Fruit fly (Drosophila melanogaster) ovary, adult (tissue): ENCODE measurements around the gene Cpr12A.
A peak's percentile ranks its signal among the peaks of the same experiment; 100 is the strongest.

Experiments used
- CG17801 ChIP-seq: fragments of 200-800 bp; optimal IDR thresholded peaks from 2 replicates; lab custom pipeline; 2019; ENCODE audit warnings: missing biosample characterization, mild to moderate bottlenecking, missing genetic modification characterization, moderate library complexity; ENCODE audit not compliant: partially characterized antibody

The Cpr12A gene

dm6 chrX:13543343-13543742, at the start of gene Cpr12A:
Gene Cpr12A, plus strand, starts transcription at chrX:13543643.
- TF ChIP-seq CG17801 (GFP tag; lab: Kevin White, UChicago), result no peak

dm6 chrX:13527706-13528105, 15.7 kb upstream of the Cpr12A start, which contains the start of gene CG15754:
Gene CG15754, plus strand, starts transcription at chrX:13528006.
- TF ChIP-seq CG17801 (GFP tag; lab: Kevin White, UChicago), result no peak

dm6 chrX:13529673-13530072, 13.8 kb upstream of the Cpr12A start:
- no peak for TF ChIP-seq CG17801 (GFP tag; lab: Kevin White, UChicago)

- no peak for TF ChIP-seq CG17801 (GFP tag; lab: Kevin White, UChicago)
Observed at dm6 chrX:13530199-13530788, 13.1 kb upstream of the Cpr12A start, which contains the start of gene CG44428. Gene CG44428, minus strand, starts transcription at chrX:13530249.

dm6 chrX:13534100-13534499, 9.3 kb upstream of the Cpr12A start, which contains the start of gene CG15756:
Gene CG15756, plus strand, starts transcription at chrX:13534400.
- TF ChIP-seq CG17801 (GFP tag; lab: Kevin White, UChicago), result no peak

- TF ChIP-seq CG17801 (GFP tag; lab: Kevin White, UChicago), result no peak
Observed at dm6 chrX:13536776-13537175, 6.7 kb upstream of the Cpr12A start.

- TF ChIP-seq CG17801 (GFP tag; lab: Kevin White, UChicago), result no peak
Observed at dm6 chrX:13539448-13539847, 4.0 kb upstream of the Cpr12A start.

dm6 chrX:13540920-13541605, 2.4 kb upstream of the Cpr12A start:
- no peak for TF ChIP-seq CG17801 (GFP tag; lab: Kevin White, UChicago)

- no peak for TF ChIP-seq CG17801 (GFP tag; lab: Kevin White, UChicago)
Observed at dm6 chrX:13542084-13542483, 1.4 kb upstream of the Cpr12A start.

dm6 chrX:13555700-13556099, 12.3 kb downstream of the Cpr12A start, which contains the start of gene CG11816:
Gene CG11816, minus strand, starts transcription at chrX:13555800.
- no peak for TF ChIP-seq CG17801 (GFP tag; lab: Kevin White, UChicago)

dm6 chrX:13556172-13556571, 12.7 kb downstream of the Cpr12A start, which contains the start of gene CG32631:
Gene CG32631, plus strand, starts transcription at chrX:13556472.
- no peak for TF ChIP-seq CG17801 (GFP tag; lab: Kevin White, UChicago)

- no peak for TF ChIP-seq CG17801 (GFP tag; lab: Kevin White, UChicago)
Observed at dm6 chrX:13561371-13561770, 17.9 kb downstream of the Cpr12A start, which contains the start of gene CG32633. Gene CG32633, plus strand, starts transcription at chrX:13561671.

dm6 chrX:13563042-13563441, 19.6 kb downstream of the Cpr12A start:
- no peak for TF ChIP-seq CG17801 (GFP tag; lab: Kevin White, UChicago)

- TF ChIP-seq CG17801 (GFP tag; lab: Kevin White, UChicago), result peak; percentile 31
Observed at dm6 chrX:13563483-13564443, 20.3 kb downstream of the Cpr12A start, which contains the start of the genes CG46311 and Tpst. Gene CG46311, plus strand, starts transcription at chrX:13563823. Gene Tpst, plus strand, starts transcription at chrX:13563823.
